Worm (Caenorhabditis elegans) whole organism, late embryonic: ENCODE results near the gene ZK1307.8.

Source experiments
- C38D4.7 ChIP-seq: fragments of 200-800 bp; sonication (Bioruptor generic); optimal IDR thresholded peaks from 2 replicates; lab custom pipeline; 2018; ENCODE audit warnings: mild to moderate bottlenecking, missing genetic modification characterization, moderate library complexity, missing compliant biosample characterization
- K02D7.2 ChIP-seq: sonication (generic microtip); optimal IDR thresholded peaks from 2 replicates; lab custom pipeline; 2017; ENCODE audit warnings: mild to moderate bottlenecking, missing genetic modification characterization, missing compliant biosample characterization
- ama-1 ChIP-seq: fragments of 150-350 bp; optimal IDR thresholded peaks from 2 replicates; lab custom pipeline; 2014
- eyg-1 ChIP-seq: sonication (generic microtip); optimal IDR thresholded peaks from 2 replicates; lab custom pipeline; 2016; ENCODE audit warnings: missing genotype, missing genetic modification characterization, missing compliant biosample characterization
- fkh-10 ChIP-seq: fragments of 150-350 bp; optimal IDR thresholded peaks from 2 replicates; lab custom pipeline; 2014; ENCODE audit warnings: missing biosample characterization, missing genetic modification reagents, missing genetic modification characterization
- hlh-15 ChIP-seq: sonication (generic microtip); optimal IDR thresholded peaks from 2 replicates; lab custom pipeline; 2016; ENCODE audit warnings: missing genetic modification characterization, missing compliant biosample characterization
- hlh-30 ChIP-seq: sonication (generic microtip); optimal IDR thresholded peaks from 2 replicates; lab custom pipeline; 2017; ENCODE audit warnings: antibody characterized with exemption, missing genetic modification characterization, missing compliant biosample characterization; ENCODE audit not compliant: insufficient read depth
- nfya-1 ChIP-seq: sonication (generic microtip); optimal IDR thresholded peaks from 2 replicates; lab custom pipeline; 2017; ENCODE audit warnings: missing genetic modification characterization, mild to moderate bottlenecking, missing compliant biosample characterization, antibody characterized with exemption, moderate library complexity
- npax-4 ChIP-seq: sonication (generic microtip); optimal IDR thresholded peaks from 2 replicates; lab custom pipeline; 2016; ENCODE audit warnings: missing genetic modification characterization, missing compliant biosample characterization
- pha-4 ChIP-seq: fragments of 150-350 bp; optimal IDR thresholded peaks from 2 replicates; lab custom pipeline; 2018; ENCODE audit warnings: missing biosample characterization, missing genetic modification reagents, missing genetic modification characterization
- pqm-1 ChIP-seq: sonication (generic microtip); optimal IDR thresholded peaks from 2 replicates; lab custom pipeline; 2016; ENCODE audit warnings: missing genetic modification characterization, missing compliant biosample characterization
- tbx-2 ChIP-seq: sonication (generic microtip); optimal IDR thresholded peaks from 2 replicates; lab custom pipeline; 2016; ENCODE audit warnings: missing genetic modification characterization, missing compliant biosample characterization
- tbx-7 ChIP-seq: sonication (generic microtip); optimal IDR thresholded peaks from 2 replicates; lab custom pipeline; 2016; ENCODE audit warnings: missing genotype, missing genetic modification characterization, missing compliant biosample characterization

- TF ChIP-seq tbx-7 (tag; lab: Kevin White, UChicago) (no peak), C38D4.7 (GFP tag; lab: Kevin White, UChicago) (no peak), K02D7.2 (tag; lab: Kevin White, UChicago) (no peak), pha-4 (tag; lab: Kevin White, UChicago) (no peak), pqm-1 (tag; lab: Kevin White, UChicago) (no peak), ama-1 (no peak), nfya-1 (tag; lab: Kevin White, UChicago) (no peak), eyg-1 (no peak), hlh-30 (no peak), tbx-2 (tag; lab: Kevin White, UChicago) (no peak), npax-4 (tag; lab: Kevin White, UChicago) (no peak), fkh-10 (GFP tag; lab: Kevin White, UChicago) (no peak), hlh-15 (no peak)
Measured at ce11 chrII:9604063-9604462, 20.4 kb upstream of the ZK1307.8 start.
